Fruit fly (Drosophila melanogaster): ENCODE results near the gene CG13088.

DNA sequence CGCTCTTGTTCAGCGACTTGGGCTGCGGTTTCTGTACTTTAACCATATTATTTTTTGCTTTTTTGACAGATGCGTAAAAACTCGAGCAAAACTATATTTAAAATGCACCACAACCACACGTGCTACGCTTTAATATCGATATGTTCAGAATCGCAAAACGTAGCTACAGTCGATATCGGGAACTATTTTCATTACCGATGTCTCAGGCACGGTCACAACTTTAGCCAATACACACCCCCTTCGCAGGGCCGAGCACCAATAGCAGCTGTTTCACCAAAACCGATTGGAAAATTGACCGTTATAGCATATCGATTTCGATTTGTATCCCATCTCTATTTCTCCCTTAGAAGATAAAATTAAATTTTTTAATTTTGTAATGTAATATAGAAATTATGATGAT is 22.9 kb downstream of the CG13088 start, which contains the start of gene CG13096:
- no peak for TF ChIP-seq Myc (optimal IDR thresholded peaks at IDR 0.05)
- no peak for TF ChIP-seq psq (optimal IDR thresholded peaks at IDR 0.05)

Measured in Kc167 (cell line).